Worm (Caenorhabditis elegans) whole organism, late embryonic: ENCODE measurements around the gene R03E9.2.

Source experiments
- ceh-30 ChIP-seq: fragments of 150-350 bp; optimal IDR thresholded peaks from 2 replicates; lab custom pipeline; 2014; ENCODE audit warnings: missing biosample characterization, missing genetic modification characterization
- ceh-31 ChIP-seq: sonication (generic microtip); optimal IDR thresholded peaks from 2 replicates; lab custom pipeline; 2016; ENCODE audit warnings: missing genetic modification characterization, missing compliant biosample characterization
- fax-1 ChIP-seq: sonication (generic microtip); optimal IDR thresholded peaks from 2 replicates; lab custom pipeline; 2016; ENCODE audit warnings: missing genotype, missing genetic modification characterization, missing compliant biosample characterization
- hlh-6 ChIP-seq: sonication (generic microtip); optimal IDR thresholded peaks from 2 replicates; lab custom pipeline; 2016; ENCODE audit warnings: missing genotype, missing genetic modification characterization, missing compliant biosample characterization
- madf-2 ChIP-seq: sonication (generic microtip); optimal IDR thresholded peaks from 2 replicates; lab custom pipeline; 2017; ENCODE audit warnings: missing genetic modification characterization, missing compliant biosample characterization
- nfya-1 ChIP-seq: sonication (generic microtip); optimal IDR thresholded peaks from 2 replicates; lab custom pipeline; 2017; ENCODE audit warnings: missing genetic modification characterization, mild to moderate bottlenecking, missing compliant biosample characterization, antibody characterized with exemption, moderate library complexity
- npax-4 ChIP-seq: sonication (generic microtip); optimal IDR thresholded peaks from 2 replicates; lab custom pipeline; 2016; ENCODE audit warnings: missing genetic modification characterization, missing compliant biosample characterization
- pha-4 ChIP-seq: fragments of 150-350 bp; optimal IDR thresholded peaks from 2 replicates; lab custom pipeline; 2018; ENCODE audit warnings: missing biosample characterization, missing genetic modification reagents, missing genetic modification characterization
- ref-2 ChIP-seq: sonication (generic microtip); optimal IDR thresholded peaks from 2 replicates; lab custom pipeline; 2016; ENCODE audit warnings: missing genetic modification characterization, missing compliant biosample characterization
- tbx-7 ChIP-seq: sonication (generic microtip); optimal IDR thresholded peaks from 2 replicates; lab custom pipeline; 2016; ENCODE audit warnings: missing genotype, missing genetic modification characterization, missing compliant biosample characterization

DNA sequence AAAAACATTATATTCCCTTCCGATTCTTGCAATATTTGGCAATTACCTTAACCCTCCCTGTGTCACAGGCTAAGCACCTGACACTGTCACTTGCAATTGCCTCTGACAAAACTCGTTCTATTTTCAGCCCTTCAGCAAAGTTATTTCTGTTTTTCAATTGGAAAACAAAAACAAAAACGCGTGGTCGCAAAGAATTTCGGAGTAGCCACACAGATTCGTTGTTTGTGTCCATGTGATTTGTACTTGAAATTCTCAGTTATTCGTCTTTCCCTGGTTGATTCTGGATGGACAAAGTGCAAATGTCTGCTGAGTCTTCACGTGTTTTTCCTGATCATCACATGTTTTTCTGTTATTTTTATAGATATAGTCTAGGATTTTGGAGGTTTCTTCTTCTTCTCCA lies 2.4 kb upstream of the R03E9.2 start:
- TF ChIP-seq nfya-1 (tag; lab: Kevin White, UChicago), result no peak
- TF ChIP-seq pha-4 (tag; lab: Kevin White, UChicago), result no peak
- no peak for TF ChIP-seq hlh-6 (tag; lab: Kevin White, UChicago)
- no peak for TF ChIP-seq fax-1 (tag; lab: Kevin White, UChicago)
- no peak for TF ChIP-seq madf-2 (tag; lab: Kevin White, UChicago)
- no peak for TF ChIP-seq ceh-30 (tag; lab: Kevin White, UChicago)
- TF ChIP-seq ref-2 (tag; lab: Kevin White, UChicago), result no peak
- TF ChIP-seq npax-4 (tag; lab: Kevin White, UChicago), result no peak
- TF ChIP-seq ceh-31 (tag; lab: Kevin White, UChicago), result no peak
- TF ChIP-seq tbx-7 (tag; lab: Kevin White, UChicago), result no peak
